Fruit fly (Drosophila melanogaster): ENCODE data around the gene Mpp6.

Mpp6 gene

dm6 chr2L:21162875-21163274 lies 6.8 kb downstream of the Mpp6 start, which contains the start of gene Nbr (continued):
- TF ChIP-seq pfk (GFP tag; optimal IDR thresholded peaks at IDR 0.05) (no peak), BtbVII (GFP tag; optimal IDR thresholded peaks at IDR 0.05) (no peak), Dfd (GFP tag; optimal IDR thresholded peaks at IDR 0.05) (no peak), CG6272 (GFP tag; IDR thresholded peaks at IDR 0.05) (peak; percentile 46; the same call in 1 of the 2 replicates), ranshi (GFP tag; IDR thresholded peaks at IDR 0.05) (no peak), CG11504 (tag; optimal IDR thresholded peaks at IDR 0.05) (no peak), tap (tag; optimal IDR thresholded peaks at IDR 0.05) (no peak), B-H2 (GFP tag; optimal IDR thresholded peaks at IDR 0.05) (no peak), Stat92E (GFP tag; optimal IDR thresholded peaks at IDR 0.05) (no peak), CG2678 (tag; optimal IDR thresholded peaks at IDR 0.05) (no peak), CG4820 (GFP tag; optimal IDR thresholded peaks at IDR 0.05) (no peak), NC2β (GFP tag; optimal IDR thresholded peaks at IDR 0.05) (no peak), Lhr (GFP tag; optimal IDR thresholded peaks at IDR 0.05) (no peak), nom (GFP tag; optimal IDR thresholded peaks at IDR 0.05) (no peak), CG14710 (tag; optimal IDR thresholded peaks at IDR 0.05) (no peak), CG34376 (GFP tag; optimal IDR thresholded peaks at IDR 0.05) (no peak), CG17568 (GFP tag; optimal IDR thresholded peaks at IDR 0.05) (no peak), lab (GFP tag; optimal IDR thresholded peaks at IDR 0.05) (no peak), Rfx (GFP tag; IDR thresholded peaks at IDR 0.05) (peak; percentile 39), CG31224 (GFP tag; IDR thresholded peaks at IDR 0.05) (no peak), sens (GFP tag) (no peak), Chrac-16 (GFP tag; optimal IDR thresholded peaks at IDR 0.05) (no peak), pzg (GFP tag; optimal IDR thresholded peaks at IDR 0.05) (peak; percentile 12), CG1529 (GFP tag; optimal IDR thresholded peaks at IDR 0.05) (no peak), B-H1 (GFP tag; IDR thresholded peaks at IDR 0.05) (no peak), Hr39 (optimal IDR thresholded peaks at IDR 0.05) (no peak), CG5245 (GFP tag; optimal IDR thresholded peaks at IDR 0.05) (no peak), CG16863 (GFP tag; optimal IDR thresholded peaks at IDR 0.05) (no peak), zen2 (GFP tag; IDR thresholded peaks at IDR 0.05; ENCODE audit: partially characterized antibody) (no peak), CG33557 (GFP tag; optimal IDR thresholded peaks at IDR 0.05) (no peak), CG11723 (GFP tag; optimal IDR thresholded peaks at IDR 0.05) (no peak), CG42726 (GFP tag; IDR thresholded peaks at IDR 0.05; ENCODE audit: partially characterized antibody) (no peak), kah (GFP tag; optimal IDR thresholded peaks at IDR 0.05) (no peak), knrl (GFP tag; IDR thresholded peaks at IDR 0.05; ENCODE audit: partially characterized antibody) (peak; percentile 33; the same call in 2 of the 3 replicates), CG2875 (GFP tag; optimal IDR thresholded peaks at IDR 0.05) (no peak), sug (tag; optimal IDR thresholded peaks at IDR 0.05) (no peak), ftz-f1 (GFP tag; optimal IDR thresholded peaks at IDR 0.05) (no peak), ham (GFP tag; IDR thresholded peaks at IDR 0.05) (no peak), Dbx (GFP tag; IDR thresholded peaks at IDR 0.05) (no peak), insv (GFP tag; optimal IDR thresholded peaks at IDR 0.05) (peak in 1 of 2 experiments; percentile 15), psq (GFP tag; optimal IDR thresholded peaks at IDR 0.05) (no peak), Bteb2 (GFP tag; optimal IDR thresholded peaks at IDR 0.05) (no peak), pb (GFP tag; optimal IDR thresholded peaks at IDR 0.05) (no peak), MTF-1 (GFP tag; optimal IDR thresholded peaks at IDR 0.05; ENCODE audit: borderline replicate concordance) (no peak), Gsc (GFP tag; IDR thresholded peaks at IDR 0.05) (no peak), dpn (GFP tag; optimal IDR thresholded peaks at IDR 0.05) (no peak), btn (GFP tag; optimal IDR thresholded peaks at IDR 0.05) (no peak), pros (GFP tag; optimal IDR thresholded peaks at IDR 0.05) (no peak), bab2 (GFP tag; optimal IDR thresholded peaks at IDR 0.05) (no peak), Sry-δ (GFP tag; optimal IDR thresholded peaks at IDR 0.05) (peak; percentile 58), Hsf (GFP tag; optimal IDR thresholded peaks at IDR 0.05) (no peak), Hmx (GFP tag; optimal IDR thresholded peaks at IDR 0.05) (no peak)
